Fruit fly (Drosophila melanogaster) Kc167 (cell line): ENCODE results near the gene Cds.

Experiments used
- Myc ChIP-seq: fragments of >200 bp; optimal IDR thresholded peaks from 2 replicates; lab custom pipeline; 2017; ENCODE audit warnings: missing external identifiers
- Sin3A ChIP-seq: fragments of >200 bp; optimal IDR thresholded peaks from 2 replicates; lab custom pipeline; 2018; ENCODE audit warnings: missing external identifiers
- h ChIP-seq: fragments of >200 bp; optimal IDR thresholded peaks from 3 replicates; lab custom pipeline; 2018; ENCODE audit warnings: missing external identifiers
- insv ChIP-seq: fragments of >200 bp; optimal IDR thresholded peaks from 3 replicates; lab custom pipeline; 2018; ENCODE audit warnings: missing external identifiers
- psq ChIP-seq: fragments of >200 bp; optimal IDR thresholded peaks from 2 replicates; lab custom pipeline; 2017; ENCODE audit warnings: missing external identifiers
- ttk ChIP-seq: sonication (Bioruptor generic); optimal IDR thresholded peaks from 2 replicates; lab custom pipeline; 2017; ENCODE audit warnings: missing external identifiers

Cds gene

DNA sequence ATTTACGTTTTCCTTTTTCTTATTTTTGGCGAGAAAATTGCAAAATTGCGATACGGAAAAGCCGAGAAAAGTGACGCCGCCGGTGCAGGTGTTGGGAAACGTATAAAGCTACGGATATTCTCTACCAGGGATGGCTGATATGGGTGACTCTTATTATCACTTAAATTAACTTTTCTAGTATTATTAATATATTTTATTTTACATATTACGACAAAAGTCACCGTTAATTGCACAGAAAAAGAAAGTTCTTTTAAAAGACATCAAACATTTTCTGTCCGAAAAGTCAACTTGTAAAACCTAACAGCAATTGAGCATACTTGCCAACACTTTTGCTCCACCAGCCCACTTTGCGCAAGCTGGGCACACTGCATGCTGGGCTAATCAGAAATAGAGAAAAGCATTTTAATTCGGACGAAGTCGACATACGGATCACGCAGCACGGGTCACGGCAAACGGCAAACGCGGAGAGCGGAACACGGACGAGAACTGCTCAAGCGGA lies at the start of gene Cds, which contains the start of gene Uba2:
TSS of gene Cds (plus strand) at position 51 of the 499 bp plus-strand sequence.
TSS of gene Uba2 (minus strand) at position 107 of the 499 bp plus-strand sequence.
- TF ChIP-seq h (no peak), Myc (lab: Kevin White, UChicago) (no peak), Sin3A (lab: Kevin White, UChicago) (no peak), psq (lab: Kevin White, UChicago) (no peak), insv (lab: Kevin White, UChicago) (no peak)

- TF ChIP-seq ttk (lab: Kevin White, UChicago) = no peak
- no peak for TF ChIP-seq psq (lab: Kevin White, UChicago)
- TF ChIP-seq Sin3A (lab: Kevin White, UChicago) = no peak
- TF ChIP-seq h = no peak
- no peak for TF ChIP-seq insv (lab: Kevin White, UChicago)
- TF ChIP-seq Myc (lab: Kevin White, UChicago) = no peak
Observed at dm6 chr3L:8077953-8078352, 49.6 kb upstream of the Cds start.

- TF ChIP-seq psq (lab: Kevin White, UChicago) (no peak), h (no peak), Myc (lab: Kevin White, UChicago) (no peak), Sin3A (lab: Kevin White, UChicago) (no peak)
Observed at dm6 chr3L:8079598-8079997, 48.0 kb upstream of the Cds start.

DNA sequence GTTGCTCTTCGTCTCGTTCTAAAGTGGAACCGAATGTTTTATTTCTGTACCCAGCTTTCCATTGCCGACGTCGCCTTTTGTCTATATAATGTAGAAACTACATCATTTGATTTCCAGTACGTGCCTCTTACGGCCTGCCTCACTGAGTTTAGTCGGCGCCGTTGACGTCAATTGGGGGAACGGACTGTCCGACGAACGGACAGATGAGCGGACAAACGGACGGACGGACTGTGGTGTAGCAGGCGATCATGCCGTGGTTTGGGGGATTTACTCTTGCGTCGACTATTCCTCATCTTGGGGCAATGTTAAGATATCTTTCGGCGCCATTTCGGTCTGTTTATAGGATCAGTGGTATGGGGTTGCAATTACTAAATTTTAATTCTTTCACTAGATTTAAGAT lies 46.8 kb upstream of the Cds start:
- no peak for TF ChIP-seq ttk (lab: Kevin White, UChicago)
- no peak for TF ChIP-seq insv (lab: Kevin White, UChicago)
- TF ChIP-seq psq (lab: Kevin White, UChicago) = no peak
- TF ChIP-seq Myc (lab: Kevin White, UChicago) = no peak
- no peak for TF ChIP-seq h
- TF ChIP-seq Sin3A (lab: Kevin White, UChicago) = no peak

dm6 chr3L:8081822-8082221 lies 45.7 kb upstream of the Cds start:
- TF ChIP-seq Sin3A (lab: Kevin White, UChicago) (no peak), ttk (lab: Kevin White, UChicago) (no peak), h (no peak), psq (lab: Kevin White, UChicago) (no peak), insv (lab: Kevin White, UChicago) (no peak), Myc (lab: Kevin White, UChicago) (no peak)

DNA sequence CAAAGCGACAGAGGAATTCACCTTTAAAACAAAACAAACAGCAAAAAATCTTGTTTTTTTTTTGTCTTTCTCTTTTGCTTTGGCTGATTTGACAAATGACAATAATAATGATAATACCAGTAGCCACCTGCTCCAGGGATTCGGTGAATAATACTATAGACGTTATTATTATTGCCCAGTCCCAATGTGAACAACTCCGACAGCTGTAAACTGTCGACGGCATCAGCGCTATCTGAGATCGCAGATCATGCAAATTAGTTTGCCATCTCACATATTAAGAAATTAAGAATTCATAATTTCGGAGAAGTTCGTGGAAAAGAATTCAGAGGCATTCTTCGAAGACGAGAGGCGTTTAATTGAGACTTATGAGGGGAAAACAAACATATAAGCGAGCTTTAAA lies 41.3 kb upstream of the Cds start:
- TF ChIP-seq h (no peak), ttk (lab: Kevin White, UChicago) (no peak)

- TF ChIP-seq h = no peak
- TF ChIP-seq Sin3A (lab: Kevin White, UChicago) = no peak
- TF ChIP-seq psq (lab: Kevin White, UChicago) = no peak
- no peak for TF ChIP-seq Myc (lab: Kevin White, UChicago)
- TF ChIP-seq insv (lab: Kevin White, UChicago) = no peak
- no peak for TF ChIP-seq ttk (lab: Kevin White, UChicago)
Observed at dm6 chr3L:8091650-8092068, 35.9 kb upstream of the Cds start, which contains the start of gene CG7565. Gene CG7565, minus strand, starts transcription at chr3L:8091786.

DNA sequence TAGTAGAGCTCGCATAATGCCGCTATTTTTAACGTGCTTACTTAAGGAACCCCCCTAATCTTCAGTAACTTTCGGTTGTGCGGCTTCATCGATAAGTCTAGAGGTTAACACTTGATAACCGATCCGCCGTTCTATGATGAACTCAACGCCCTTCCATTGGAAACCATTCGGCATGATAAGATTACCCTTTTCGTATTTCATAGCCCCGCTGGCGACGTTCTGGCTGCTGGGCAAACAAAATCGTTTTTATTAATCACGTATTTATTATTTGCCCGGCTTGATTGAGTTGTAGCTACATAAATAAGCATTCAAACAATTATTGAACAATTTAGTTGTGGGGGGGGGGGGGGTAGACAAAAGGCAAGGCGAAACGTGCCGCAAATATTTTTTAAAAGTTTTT lies 34.0 kb upstream of the Cds start:
- TF ChIP-seq Myc (lab: Kevin White, UChicago) = no peak
- no peak for TF ChIP-seq psq (lab: Kevin White, UChicago)
- TF ChIP-seq Sin3A (lab: Kevin White, UChicago) = no peak
- TF ChIP-seq insv (lab: Kevin White, UChicago) = no peak
- no peak for TF ChIP-seq h
- no peak for TF ChIP-seq ttk (lab: Kevin White, UChicago)

- TF ChIP-seq insv (lab: Kevin White, UChicago) (no peak), psq (lab: Kevin White, UChicago) (no peak), h (no peak), ttk (lab: Kevin White, UChicago) (no peak), Myc (lab: Kevin White, UChicago) (no peak), Sin3A (lab: Kevin White, UChicago) (no peak)
Observed at dm6 chr3L:8094652-8095129, 32.9 kb upstream of the Cds start.

DNA sequence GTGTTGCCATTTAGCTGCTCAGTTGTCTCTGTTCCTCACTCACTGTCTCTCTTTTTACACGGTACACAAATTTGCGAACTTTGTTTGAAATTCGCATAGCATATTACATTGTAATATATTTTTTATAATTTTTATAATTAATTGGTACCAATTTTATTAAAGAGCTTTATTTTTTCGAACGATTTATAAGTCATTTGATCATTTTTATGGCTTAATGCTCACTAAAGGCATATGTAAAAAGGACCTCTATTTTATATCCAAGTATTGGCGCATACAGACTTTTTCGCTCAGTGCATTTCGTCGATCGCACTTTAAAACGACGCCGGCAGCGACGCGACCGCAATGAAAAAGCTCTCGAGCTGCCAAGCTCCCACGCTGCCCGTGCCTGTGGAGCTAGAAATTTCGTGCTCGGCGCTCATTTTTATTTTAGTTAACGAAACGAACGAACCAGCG lies 31.4 kb upstream of the Cds start:
- TF ChIP-seq h (no peak), psq (lab: Kevin White, UChicago) (no peak), Myc (lab: Kevin White, UChicago) (no peak), Sin3A (lab: Kevin White, UChicago) (no peak), insv (lab: Kevin White, UChicago) (no peak)

- no peak for TF ChIP-seq h
- no peak for TF ChIP-seq Myc (lab: Kevin White, UChicago)
- TF ChIP-seq Sin3A (lab: Kevin White, UChicago) = no peak
- no peak for TF ChIP-seq insv (lab: Kevin White, UChicago)
- no peak for TF ChIP-seq psq (lab: Kevin White, UChicago)
- TF ChIP-seq ttk (lab: Kevin White, UChicago) = no peak
Observed at dm6 chr3L:8097101-8097500, 30.5 kb upstream of the Cds start.

DNA sequence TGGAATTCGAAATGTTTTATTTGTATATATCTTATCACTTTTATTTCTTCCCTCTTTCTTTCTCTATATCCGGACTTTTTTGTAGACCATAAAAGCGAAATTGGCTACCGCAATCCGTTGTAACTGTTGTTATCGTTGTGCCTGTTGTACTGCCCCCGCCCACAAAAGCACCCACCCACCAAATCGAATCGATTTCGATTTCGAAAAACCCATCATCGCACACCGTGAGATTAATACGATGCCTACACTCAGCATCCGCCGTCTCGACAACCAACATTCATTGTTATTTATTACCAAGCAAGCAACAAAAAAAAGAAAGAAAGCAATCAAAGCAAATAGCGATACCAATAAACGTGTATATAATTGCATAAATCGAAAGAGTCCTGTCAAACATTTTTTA lies 19.4 kb upstream of the Cds start:
- TF ChIP-seq insv (lab: Kevin White, UChicago) (no peak), ttk (lab: Kevin White, UChicago) (no peak), psq (lab: Kevin White, UChicago) (no peak), Sin3A (lab: Kevin White, UChicago) (no peak), Myc (lab: Kevin White, UChicago) (no peak), h (no peak)
